Worm (Caenorhabditis elegans) whole organism, late embryonic: ENCODE measurements around the gene sago-1.

Experiments
- ama-1 ChIP-seq: fragments of 150-350 bp; optimal IDR thresholded peaks from 2 replicates; lab custom pipeline; 2014
- ceh-22 ChIP-seq: sonication (generic microtip); optimal IDR thresholded peaks from 2 replicates; lab custom pipeline; 2017; ENCODE audit warnings: missing biosample characterization, missing genetic modification characterization
- ceh-6 ChIP-seq: fragments of 200-800 bp; sonication (Bioruptor generic); optimal IDR thresholded peaks from 2 replicates; lab custom pipeline; 2018; ENCODE audit warnings: mild to moderate bottlenecking, missing genetic modification characterization, missing compliant biosample characterization
- dve-1 ChIP-seq: sonication (generic microtip); optimal IDR thresholded peaks from 2 replicates; lab custom pipeline; 2017; ENCODE audit warnings: antibody characterized with exemption, mild to moderate bottlenecking, missing genetic modification characterization, missing compliant biosample characterization
- ets-4 ChIP-seq: sonication (generic microtip); optimal IDR thresholded peaks from 2 replicates; lab custom pipeline; 2016; ENCODE audit warnings: missing genetic modification characterization, missing compliant biosample characterization

- TF ChIP-seq ama-1 (lab: Kevin White, UChicago) = no peak
- no peak for TF ChIP-seq ceh-22
- no peak for TF ChIP-seq ceh-6 (GFP tag; lab: Kevin White, UChicago)
- TF ChIP-seq ets-4 (tag; lab: Kevin White, UChicago) = no peak
- no peak for TF ChIP-seq dve-1 (tag; lab: Kevin White, UChicago)
Measured at ce11 chrV:6322749-6323367, 19.3 kb downstream of the sago-1 start.
